Fruit fly (Drosophila melanogaster) whole organism, embryonic: ENCODE data around the gene can.

ENCODE experiments used
- Asciz ChIP-seq: fragments of 200-800 bp; sonication (Bioruptor generic); optimal IDR thresholded peaks from 2 replicates; lab custom pipeline; 2017; ENCODE audit warnings: missing biosample characterization, mild to moderate bottlenecking, missing genetic modification characterization, missing genetic modification reagents
- Bteb2 ChIP-seq: fragments of 200-800 bp; sonication (Bioruptor generic); optimal IDR thresholded peaks from 2 replicates; lab custom pipeline; 2016; ENCODE audit warnings: missing biosample characterization, missing genetic modification characterization
- CG10209 ChIP-seq: fragments of 200-800 bp; sonication (Bioruptor generic); optimal IDR thresholded peaks from 3 replicates; lab custom pipeline; 2017; ENCODE audit warnings: missing biosample characterization, mild to moderate bottlenecking, missing genetic modification characterization, missing genetic modification reagents
- CG10366 ChIP-seq: fragments of 200-800 bp; sonication (Bioruptor generic); IDR thresholded peaks from 2 replicates; pipeline ENCODE4 v1.3.6; 2022; ENCODE audit warnings: missing biosample characterization, missing genetic modification characterization
- CG11695 ChIP-seq: fragments of 200-800 bp; sonication (Bioruptor generic); IDR thresholded peaks from 3 replicates; pipeline ENCODE4 v1.3.6; 2022; ENCODE audit warnings: missing biosample characterization, missing genetic modification characterization
- CG13123 ChIP-seq: fragments of 200-800 bp; sonication (Bioruptor generic); optimal IDR thresholded peaks from 2 replicates; lab custom pipeline; 2016; ENCODE audit warnings: missing biosample characterization, missing genetic modification characterization
- CG14860 ChIP-seq: fragments of 200-800 bp; sonication (Bioruptor generic); IDR thresholded peaks from 3 replicates; pipeline ENCODE4 v1.3.6; 2022; ENCODE audit warnings: missing biosample characterization, missing genetic modification characterization; ENCODE audit not compliant: partially characterized antibody
- CG16779 ChIP-seq: fragments of 200-800 bp; sonication (Bioruptor generic); IDR thresholded peaks from 2 replicates; pipeline ENCODE4 v1.3.6; 2022; ENCODE audit warnings: missing biosample characterization, missing genetic modification characterization
- CG17359 ChIP-seq: fragments of 200-800 bp; sonication (Bioruptor generic); optimal IDR thresholded peaks from 3 replicates; lab custom pipeline; 2018; ENCODE audit warnings: missing biosample characterization, mild to moderate bottlenecking, missing genetic modification characterization, moderate library complexity
- CG1832 ChIP-seq: fragments of 200-800 bp; sonication (Bioruptor generic); optimal IDR thresholded peaks from 2 replicates; lab custom pipeline; 2017; ENCODE audit warnings: missing biosample characterization, mild to moderate bottlenecking, missing genetic modification characterization, inconsistent platforms
- CG18476 ChIP-seq: fragments of 200-800 bp; sonication (Bioruptor generic); optimal IDR thresholded peaks from 2 replicates; lab custom pipeline; 2016; ENCODE audit warnings: missing biosample characterization, mild to moderate bottlenecking, missing genetic modification characterization
- CG2116 ChIP-seq: fragments of 200-800 bp; sonication (Bioruptor generic); optimal IDR thresholded peaks from 3 replicates; lab custom pipeline; 2018; ENCODE audit warnings: missing biosample characterization, mild to moderate bottlenecking, missing genetic modification characterization
- CG2199 ChIP-seq: fragments of 200-800 bp; sonication (Bioruptor generic); IDR thresholded peaks from 3 replicates; pipeline ENCODE4 v1.3.6; 2022; ENCODE audit warnings: missing biosample characterization, missing genetic modification characterization
- CG3065 ChIP-seq: fragments of 200-800 bp; sonication (Bioruptor generic); optimal IDR thresholded peaks from 2 replicates; lab custom pipeline; 2016; ENCODE audit warnings: missing biosample characterization, missing genetic modification characterization
- CG31224 ChIP-seq: fragments of 200-800 bp; sonication (Bioruptor generic); IDR thresholded peaks from 2 replicates; pipeline ENCODE4 v1.3.6; 2022; ENCODE audit warnings: missing biosample characterization, missing genetic modification characterization
- CG3163 ChIP-seq: fragments of 200-800 bp; sonication (Bioruptor generic); optimal IDR thresholded peaks from 3 replicates; lab custom pipeline; 2016; ENCODE audit warnings: missing biosample characterization, missing genetic modification characterization
- CG42726 ChIP-seq: fragments of 200-800 bp; sonication (Bioruptor generic); IDR thresholded peaks from 2 replicates; pipeline ENCODE4 v1.3.6; 2022; ENCODE audit warnings: missing biosample characterization, missing genetic modification characterization; ENCODE audit not compliant: partially characterized antibody
- CG4282 ChIP-seq: fragments of 200-800 bp; sonication (Bioruptor generic); optimal IDR thresholded peaks from 2 replicates; lab custom pipeline; 2016; ENCODE audit warnings: missing biosample characterization, missing genetic modification characterization
- CG8359 ChIP-seq: fragments of 200-800 bp; sonication (Bioruptor generic); optimal IDR thresholded peaks from 2 replicates; lab custom pipeline; 2017; ENCODE audit warnings: missing biosample characterization, mild to moderate bottlenecking, missing genetic modification characterization, borderline replicate concordance
- CG9932 ChIP-seq: fragments of 200-800 bp; sonication (Bioruptor generic); IDR thresholded peaks from 2 replicates; pipeline ENCODE4 v1.3.6; 2022; ENCODE audit warnings: missing biosample characterization, missing genetic modification characterization
- Dek ChIP-seq: fragments of 200-800 bp; sonication (Bioruptor generic); optimal IDR thresholded peaks from 3 replicates; lab custom pipeline; 2019; ENCODE audit warnings: missing biosample characterization, mild to moderate bottlenecking, missing genetic modification characterization, moderate library complexity
- Doc3 ChIP-seq: fragments of 200-800 bp; sonication (Bioruptor generic); IDR thresholded peaks from 3 replicates; pipeline ENCODE4 v1.3.6; 2022; ENCODE audit warnings: missing biosample characterization, missing genetic modification characterization; ENCODE audit not compliant: partially characterized antibody
- Hsf ChIP-seq: fragments of 200-800 bp; sonication (Bioruptor generic); optimal IDR thresholded peaks from 3 replicates; lab custom pipeline; 2016; ENCODE audit warnings: missing biosample characterization, missing genetic modification characterization
- Kr ChIP-seq: fragments of 200-800 bp; sonication (Bioruptor generic); optimal IDR thresholded peaks from 2 replicates; lab custom pipeline; 2017; ENCODE audit warnings: missing biosample characterization, mild to moderate bottlenecking, missing genetic modification characterization
- Med ChIP-seq: fragments of 200-800 bp; sonication (Bioruptor generic); peaks from one replicate; lab custom pipeline; 2016; ENCODE audit warnings: missing biosample characterization, missing genetic modification characterization, mild to moderate bottlenecking, inconsistent platforms, moderate library complexity
- Trl ChIP-seq, 3 experiments: fragments of >200 bp in 2 of 3; fragments of 200-800 bp in 1 of 3; sonication (Bioruptor generic) in 1 of 3; optimal IDR thresholded peaks; 2 replicates in 1 of 3; 3 replicates in 2 of 3; lab custom pipeline; 2016 to 2017; ENCODE audit warnings: missing biosample characterization in 1 of 3, missing genetic modification characterization in 1 of 3
- abd-A ChIP-seq: fragments of 200-800 bp; sonication (Bioruptor generic); optimal IDR thresholded peaks from 3 replicates; lab custom pipeline; 2019; ENCODE audit warnings: missing biosample characterization, mild to moderate bottlenecking, missing genetic modification characterization, moderate library complexity
- ap ChIP-seq: fragments of 200-800 bp; sonication (Bioruptor generic); IDR thresholded peaks from 2 replicates; pipeline ENCODE4 v1.3.6; 2022; ENCODE audit warnings: missing biosample characterization, missing genetic modification characterization
- bbx ChIP-seq: fragments of 200-800 bp; sonication (Bioruptor generic); IDR thresholded peaks from 2 replicates; pipeline ENCODE4 v1.3.6; 2022; ENCODE audit warnings: missing biosample characterization, missing genetic modification characterization; ENCODE audit not compliant: partially characterized antibody
- bowl ChIP-seq: fragments of 200-800 bp; sonication (Bioruptor generic); IDR thresholded peaks from 2 replicates; pipeline ENCODE4 v1.3.6; 2022; ENCODE audit warnings: missing biosample characterization, missing genetic modification characterization
- cad ChIP-seq: fragments of >200 bp; optimal IDR thresholded peaks from 2 replicates; lab custom pipeline; 2017; ENCODE audit warnings: missing biosample characterization, missing genetic modification characterization
- cg ChIP-seq: fragments of 200-800 bp; sonication (Bioruptor generic); optimal IDR thresholded peaks from 3 replicates; lab custom pipeline; 2019; ENCODE audit warnings: missing biosample characterization, mild to moderate bottlenecking, missing genetic modification characterization, moderate library complexity
- chinmo ChIP-seq: fragments of 200-800 bp; sonication (Bioruptor generic); IDR thresholded peaks from 4 replicates; pipeline ENCODE4 v1.3.6; 2022; ENCODE audit warnings: missing biosample characterization, missing genetic modification characterization; ENCODE audit not compliant: partially characterized antibody
- ci ChIP-seq: fragments of 200-800 bp; sonication (Bioruptor generic); IDR thresholded peaks from 3 replicates; pipeline ENCODE4 v1.3.6; 2022; ENCODE audit warnings: missing biosample characterization, missing genetic modification characterization
- ems ChIP-seq: fragments of 200-800 bp; sonication (Bioruptor generic); optimal IDR thresholded peaks from 3 replicates; lab custom pipeline; 2016; ENCODE audit warnings: missing biosample characterization, missing genetic modification characterization
- gcm2 ChIP-seq: fragments of 200-800 bp; sonication (Bioruptor generic); optimal IDR thresholded peaks from 2 replicates; lab custom pipeline; 2016; ENCODE audit warnings: missing biosample characterization, missing genetic modification characterization
- gem ChIP-seq: fragments of 200-800 bp; sonication (Bioruptor generic); optimal IDR thresholded peaks from 2 replicates; lab custom pipeline; 2019; ENCODE audit warnings: missing biosample characterization, mild to moderate bottlenecking, missing genetic modification characterization, moderate library complexity
- grau ChIP-seq: fragments of 200-800 bp; optimal IDR thresholded peaks from 3 replicates; lab custom pipeline; 2019; ENCODE audit warnings: missing biosample characterization, mild to moderate bottlenecking, missing genetic modification characterization, moderate library complexity
- insv ChIP-seq, 2 experiments: fragments of 200-800 bp; sonication (Bioruptor generic); optimal IDR thresholded peaks; 3 replicates each; lab custom pipeline; 2016 to 2018; ENCODE audit warnings: missing biosample characterization in 2 of 2, missing genetic modification characterization in 2 of 2
- mld ChIP-seq: fragments of 200-800 bp; sonication (Bioruptor generic); IDR thresholded peaks from 3 replicates; pipeline ENCODE4 v1.3.6; 2022; ENCODE audit warnings: missing biosample characterization, missing genetic modification characterization; ENCODE audit not compliant: partially characterized antibody
- nom ChIP-seq: fragments of 200-800 bp; sonication (Bioruptor generic); optimal IDR thresholded peaks from 2 replicates; lab custom pipeline; 2017; ENCODE audit warnings: missing biosample characterization, missing genetic modification characterization, mild to moderate bottlenecking, moderate library complexity, missing genetic modification reagents
- pros ChIP-seq: fragments of 200-800 bp; sonication (Bioruptor generic); optimal IDR thresholded peaks from 3 replicates; lab custom pipeline; 2019; ENCODE audit warnings: missing biosample characterization, mild to moderate bottlenecking, missing genetic modification characterization, moderate library complexity
- sim ChIP-seq: fragments of 200-800 bp; sonication (Bioruptor generic); IDR thresholded peaks from 2 replicates; pipeline ENCODE4 v1.3.6; 2022; ENCODE audit warnings: missing biosample characterization, missing genetic modification characterization
- vfl ChIP-seq: fragments of 200-800 bp; sonication (Bioruptor generic); optimal IDR thresholded peaks from 2 replicates; lab custom pipeline; 2016; ENCODE audit warnings: missing biosample characterization, missing genetic modification characterization
- vvl ChIP-seq: fragments of 200-800 bp; sonication (Bioruptor generic); IDR thresholded peaks from 2 replicates; pipeline ENCODE4 v1.3.6; 2022; ENCODE audit warnings: missing biosample characterization, missing genetic modification characterization
- z ChIP-seq: fragments of 200-800 bp; sonication (Bioruptor generic); IDR thresholded peaks from 3 replicates; pipeline ENCODE4 v1.3.6; 2022; ENCODE audit warnings: missing biosample characterization, missing genetic modification characterization
- zen ChIP-seq: fragments of 200-800 bp; sonication (Bioruptor generic); optimal IDR thresholded peaks from 3 replicates; lab custom pipeline; 2018; ENCODE audit warnings: missing biosample characterization, mild to moderate bottlenecking, missing genetic modification characterization, moderate library complexity

can gene

dm6 chr3L:10261219-10261618, 5.7 kb downstream of the can start:
- TF ChIP-seq CG10366 (no peak), CG2116 (GFP tag; lab: Kevin White, UChicago) (no peak), CG9932 (GFP tag; lab: Robert Waterston, UW) (no peak), CG42726 (GFP tag; lab: Robert Waterston, UW) (no peak), CG3163 (GFP tag; lab: Kevin White, UChicago) (no peak), insv (GFP tag; optimal IDR thresholded peaks at IDR 0.05; lab: Kevin White, UChicago) (no peak), cad (GFP tag; lab: Kevin White, UChicago) (no peak), Dek (tag; lab: Kevin White, UChicago) (no peak), CG10209 (GFP tag; lab: Kevin White, UChicago) (no peak), bowl (GFP tag; lab: Robert Waterston, UW) (no peak), mld (GFP tag; lab: Robert Waterston, UW) (no peak), ems (GFP tag; lab: Kevin White, UChicago) (no peak), vvl (GFP tag; lab: Robert Waterston, UW) (no peak), sim (GFP tag; lab: Robert Waterston, UW) (no peak), gem (tag; lab: Kevin White, UChicago) (no peak), vfl (GFP tag; lab: Kevin White, UChicago) (no peak), Doc3 (GFP tag; lab: Robert Waterston, UW) (no peak), CG13123 (GFP tag; lab: Kevin White, UChicago) (no peak)

- TF ChIP-seq CG31224 (peak; percentile 68), ci (0 out of 3 replicates have a peak, but pooled peaks have one; percentile 17), nom (peak; percentile 4), ap (no peak), gcm2 (GFP tag; lab: Kevin White, UChicago) (no peak), CG8359 (GFP tag; lab: Kevin White, UChicago) (no peak)
Observed at dm6 chr3L:10258738-10259137, 8.2 kb downstream of the can start.

dm6 chr3L:10254131-10254530, 12.8 kb downstream of the can start:
- TF ChIP-seq bbx (GFP tag; lab: Robert Waterston, UW) (no peak), pros (GFP tag; lab: Kevin White, UChicago) (peak; percentile 58), cg (GFP tag; lab: Kevin White, UChicago) (peak; percentile 49), Asciz (GFP tag; lab: Kevin White, UChicago) (no peak), CG31224 (peak; percentile 91), CG3065 (GFP tag; lab: Kevin White, UChicago) (peak; percentile 76), zen (tag; lab: Kevin White, UChicago) (peak; percentile 75), z (GFP tag; lab: Robert Waterston, UW) (peak; percentile 83), Bteb2 (no peak), CG1832 (GFP tag; lab: Kevin White, UChicago) (peak; percentile 0), CG4282 (GFP tag; lab: Kevin White, UChicago) (no peak), CG11695 (GFP tag; lab: Robert Waterston, UW) (no peak), CG14860 (GFP tag; lab: Robert Waterston, UW) (no peak), chinmo (0 out of 4 replicates have a peak, but pooled peaks have one; percentile 6), CG18476 (GFP tag; lab: Kevin White, UChicago) (no peak), Med (GFP tag; lab: Kevin White, UChicago) (no peak), abd-A (tag; lab: Kevin White, UChicago) (peak; percentile 72), Trl (optimal IDR thresholded peaks at IDR 0.05; lab: Kevin White, UChicago) (peak; percentile 47 to 51), Trl (GFP tag; optimal IDR thresholded peaks at IDR 0.05; lab: Kevin White, UChicago) (no peak), grau (tag; lab: Kevin White, UChicago) (no peak), CG16779 (no peak), Hsf (no peak), CG17359 (tag; lab: Kevin White, UChicago) (no peak), CG2199 (GFP tag; lab: Robert Waterston, UW) (0 out of 3 replicates have a peak, but pooled peaks have one; percentile 42), Kr (GFP tag; lab: Kevin White, UChicago) (peak; percentile 6)
